Worm (Caenorhabditis elegans): ENCODE measurements around the gene C06A1.3.

DNA sequence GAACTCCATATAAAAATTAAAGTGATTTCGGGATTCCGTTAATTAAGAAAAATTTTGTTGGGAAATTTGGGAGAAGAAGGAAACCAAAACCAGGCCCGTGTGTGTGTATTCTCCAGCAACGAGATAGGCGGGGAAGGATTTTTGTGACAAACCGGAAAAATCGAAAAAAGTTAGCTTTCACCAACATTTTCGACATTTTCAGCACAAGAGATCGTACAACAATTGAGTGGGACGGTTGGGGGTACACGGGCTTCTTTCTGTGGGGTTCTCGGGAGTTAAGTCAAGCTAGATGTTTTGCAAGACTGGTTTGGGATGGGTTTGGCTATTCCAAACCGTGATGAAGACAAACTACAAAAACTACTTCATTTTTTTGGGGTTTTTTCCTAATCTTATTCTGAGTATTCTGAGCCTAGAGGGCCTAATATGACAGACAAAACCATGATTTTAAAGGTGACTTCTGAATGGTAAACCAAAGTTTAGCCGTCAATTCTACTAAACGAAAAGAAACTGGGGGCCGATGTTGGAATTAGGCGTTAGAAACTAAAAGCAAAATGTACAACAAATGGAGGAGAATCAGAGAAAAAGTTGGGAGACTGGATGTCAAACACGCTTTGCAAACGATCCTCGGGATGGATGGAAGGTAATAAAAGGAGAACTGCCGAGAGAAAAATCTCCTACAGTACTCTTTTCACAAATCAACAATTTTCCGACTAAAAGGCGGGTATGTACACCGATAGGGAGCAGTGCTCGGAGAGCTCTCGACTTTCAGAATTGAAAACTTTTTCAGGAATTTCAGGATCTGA lies 29.2 kb upstream of the C06A1.3 start:
- TF ChIP-seq pag-3 (tag; optimal IDR thresholded peaks at IDR 0.05; ENCODE audit: borderline replicate concordance) (no peak), rnt-1 (tag; optimal IDR thresholded peaks at IDR 0.05) (no peak), ama-1 (optimal IDR thresholded peaks at IDR 0.05) (no peak), ceh-9 (tag; optimal IDR thresholded peaks at IDR 0.05) (no peak), lin-11 (tag; optimal IDR thresholded peaks at IDR 0.05) (no peak), pax-1 (tag; optimal IDR thresholded peaks at IDR 0.05) (no peak), pha-4 (tag; optimal IDR thresholded peaks at IDR 0.05) (no peak), ahr-1 (tag; optimal IDR thresholded peaks at IDR 0.05) (no peak), nhr-11 (tag; optimal IDR thresholded peaks at IDR 0.05) (no peak), unc-86 (tag; optimal IDR thresholded peaks at IDR 0.05) (no peak)

Data from whole organism, late embryonic.